Fruit fly (Drosophila melanogaster) whole organism, embryonic: ENCODE measurements around the gene CG13928.

ENCODE experiments used
- Ada2b ChIP-seq: fragments of 200-800 bp; sonication (Bioruptor generic); IDR thresholded peaks from 2 replicates; pipeline ENCODE4 v1.3.6; 2022; ENCODE audit warnings: missing biosample characterization, missing genetic modification characterization
- Bteb2 ChIP-seq: fragments of 200-800 bp; sonication (Bioruptor generic); optimal IDR thresholded peaks from 2 replicates; lab custom pipeline; 2016; ENCODE audit warnings: missing biosample characterization, missing genetic modification characterization
- CG10979 ChIP-seq: fragments of 200-800 bp; sonication (Bioruptor generic); optimal IDR thresholded peaks from 2 replicates; lab custom pipeline; 2018; ENCODE audit warnings: missing biosample characterization, mild to moderate bottlenecking, missing genetic modification characterization, moderate library complexity
- CG12219 ChIP-seq: fragments of 200-800 bp; sonication (Bioruptor generic); optimal IDR thresholded peaks from 3 replicates; lab custom pipeline; 2018; ENCODE audit warnings: missing biosample characterization, mild to moderate bottlenecking, missing genetic modification characterization
- CG13296 ChIP-seq: fragments of 200-800 bp; sonication (Bioruptor generic); optimal IDR thresholded peaks from 3 replicates; lab custom pipeline; 2018; ENCODE audit warnings: missing biosample characterization, mild to moderate bottlenecking, missing genetic modification characterization
- CG14014 ChIP-seq: fragments of 200-800 bp; sonication (Bioruptor generic); IDR thresholded peaks from 2 replicates; pipeline ENCODE4 v1.3.6; 2022; ENCODE audit warnings: missing biosample characterization, missing genetic modification characterization
- CG1602 ChIP-seq: fragments of 200-800 bp; sonication (Bioruptor generic); optimal IDR thresholded peaks from 3 replicates; lab custom pipeline; 2016; ENCODE audit warnings: missing biosample characterization, missing genetic modification characterization
- CG1647 ChIP-seq: fragments of 200-800 bp; sonication (Bioruptor generic); optimal IDR thresholded peaks from 3 replicates; lab custom pipeline; 2016; ENCODE audit warnings: missing biosample characterization, missing genetic modification characterization
- CG2120 ChIP-seq: fragments of 200-800 bp; sonication (Bioruptor generic); optimal IDR thresholded peaks from 3 replicates; lab custom pipeline; 2016; ENCODE audit warnings: missing biosample characterization, missing genetic modification characterization
- CG31224 ChIP-seq: fragments of 200-800 bp; sonication (Bioruptor generic); IDR thresholded peaks from 2 replicates; pipeline ENCODE4 v1.3.6; 2022; ENCODE audit warnings: missing biosample characterization, missing genetic modification characterization
- CG32772 ChIP-seq: fragments of 200-800 bp; sonication (Bioruptor generic); IDR thresholded peaks from 2 replicates; pipeline ENCODE4 v1.3.6; 2022; ENCODE audit warnings: missing biosample characterization, missing genetic modification characterization
- CG34422 ChIP-seq: fragments of 200-800 bp; sonication (Bioruptor generic); IDR thresholded peaks from 3 replicates; pipeline ENCODE4 v1.3.6; 2022; ENCODE audit warnings: missing biosample characterization, missing genetic modification characterization
- CG42726 ChIP-seq: fragments of 200-800 bp; sonication (Bioruptor generic); IDR thresholded peaks from 2 replicates; pipeline ENCODE4 v1.3.6; 2022; ENCODE audit warnings: missing biosample characterization, missing genetic modification characterization; ENCODE audit not compliant: partially characterized antibody
- CG6791 ChIP-seq: fragments of 200-800 bp; sonication (Bioruptor generic); IDR thresholded peaks from 3 replicates; pipeline ENCODE4 v1.3.6; 2022; ENCODE audit warnings: missing biosample characterization, missing genetic modification characterization; ENCODE audit not compliant: partially characterized antibody
- CG7987 ChIP-seq: fragments of 200-800 bp; sonication (Bioruptor generic); optimal IDR thresholded peaks from 2 replicates; lab custom pipeline; 2018; ENCODE audit warnings: missing biosample characterization, mild to moderate bottlenecking, missing genetic modification characterization, moderate library complexity
- CG8944 ChIP-seq: fragments of 200-800 bp; sonication (Bioruptor generic); optimal IDR thresholded peaks from 3 replicates; lab custom pipeline; 2016; ENCODE audit warnings: missing biosample characterization, missing genetic modification characterization
- CG9876 ChIP-seq: fragments of 200-800 bp; sonication (Bioruptor generic); optimal IDR thresholded peaks from 2 replicates; lab custom pipeline; 2016; ENCODE audit warnings: missing biosample characterization, missing genetic modification characterization
- CHES-1-like ChIP-seq: fragments of 200-800 bp; sonication (Bioruptor generic); optimal IDR thresholded peaks from 2 replicates; lab custom pipeline; 2016; ENCODE audit warnings: missing biosample characterization, missing genetic modification characterization
- CTCF ChIP-seq: fragments of 200-800 bp; sonication (Bioruptor generic); optimal IDR thresholded peaks from 2 replicates; lab custom pipeline; 2017; ENCODE audit warnings: missing biosample characterization, mild to moderate bottlenecking, missing genetic modification characterization, moderate library complexity
- D19B ChIP-seq: fragments of 200-800 bp; sonication (Bioruptor generic); optimal IDR thresholded peaks from 2 replicates; lab custom pipeline; 2017; ENCODE audit warnings: missing biosample characterization, mild to moderate bottlenecking, missing genetic modification characterization
- Dbx ChIP-seq: fragments of 200-800 bp; sonication (Bioruptor generic); IDR thresholded peaks from 3 replicates; pipeline ENCODE4 v1.3.6; 2022; ENCODE audit warnings: missing biosample characterization, missing genetic modification characterization
- Dfd ChIP-seq, 2 experiments: fragments of >200 bp; optimal IDR thresholded peaks; 2 replicates each; lab custom pipeline; 2017; ENCODE audit warnings: missing biosample characterization in 2 of 2, missing genetic modification characterization in 2 of 2
- Fer2 ChIP-seq: fragments of 200-800 bp; sonication (Bioruptor generic); optimal IDR thresholded peaks from 2 replicates; lab custom pipeline; 2018; ENCODE audit warnings: missing biosample characterization, mild to moderate bottlenecking, missing genetic modification characterization, moderate library complexity
- Hand ChIP-seq: fragments of 200-800 bp; sonication (Bioruptor generic); optimal IDR thresholded peaks from 2 replicates; lab custom pipeline; 2017; ENCODE audit warnings: mild to moderate bottlenecking, missing biosample characterization, missing genetic modification reagents, missing genetic modification characterization
- Lhr ChIP-seq: fragments of 200-800 bp; sonication (Bioruptor generic); optimal IDR thresholded peaks from 3 replicates; lab custom pipeline; 2017; ENCODE audit warnings: mild to moderate bottlenecking, missing biosample characterization, missing genetic modification reagents, missing genetic modification characterization
- MESR4 ChIP-seq: fragments of 200-800 bp; sonication (Bioruptor generic); optimal IDR thresholded peaks from 2 replicates; lab custom pipeline; 2018; ENCODE audit warnings: missing biosample characterization, mild to moderate bottlenecking, missing genetic modification characterization, moderate library complexity
- Med ChIP-seq: fragments of 200-800 bp; sonication (Bioruptor generic); peaks from one replicate; lab custom pipeline; 2016; ENCODE audit warnings: missing biosample characterization, missing genetic modification characterization, mild to moderate bottlenecking, inconsistent platforms, moderate library complexity
- Pdp1 ChIP-seq, 2 experiments: fragments of 200-800 bp; sonication (Bioruptor generic); optimal IDR thresholded peaks; 3 replicates each; lab custom pipeline; 2016; ENCODE audit warnings: missing biosample characterization in 2 of 2, missing genetic modification characterization in 2 of 2, mild to moderate bottlenecking in 1 of 2, moderate library complexity in 1 of 2
- Ravus ChIP-seq: fragments of 200-800 bp; sonication (Bioruptor generic); IDR thresholded peaks from 2 replicates; pipeline ENCODE4 v1.3.6; 2022; ENCODE audit warnings: missing biosample characterization, missing genetic modification characterization
- Rfx ChIP-seq: fragments of 200-800 bp; sonication (Bioruptor generic); IDR thresholded peaks from 2 replicates; pipeline ENCODE4 v1.3.6; 2022; ENCODE audit warnings: missing biosample characterization, missing genetic modification characterization
- Side ChIP-seq: fragments of 200-800 bp; sonication (Bioruptor generic); optimal IDR thresholded peaks from 2 replicates; lab custom pipeline; 2016; ENCODE audit warnings: missing biosample characterization, missing genetic modification characterization
- Spps ChIP-seq: fragments of 200-800 bp; sonication (Bioruptor generic); optimal IDR thresholded peaks from 2 replicates; lab custom pipeline; 2018; ENCODE audit warnings: missing biosample characterization, mild to moderate bottlenecking, missing genetic modification characterization
- abd-A ChIP-seq: fragments of 200-800 bp; sonication (Bioruptor generic); optimal IDR thresholded peaks from 3 replicates; lab custom pipeline; 2019; ENCODE audit warnings: missing biosample characterization, mild to moderate bottlenecking, missing genetic modification characterization, moderate library complexity
- aop ChIP-seq: fragments of 200-800 bp; sonication (Bioruptor generic); IDR thresholded peaks from 2 replicates; pipeline ENCODE4 v1.3.6; 2022; ENCODE audit warnings: missing biosample characterization, missing genetic modification characterization
- crc ChIP-seq: fragments of 200-800 bp; sonication (Bioruptor generic); optimal IDR thresholded peaks from 2 replicates; lab custom pipeline; 2016; ENCODE audit warnings: missing biosample characterization, missing genetic modification characterization
- gce ChIP-seq: fragments of 200-800 bp; sonication (Bioruptor generic); IDR thresholded peaks from 3 replicates; pipeline ENCODE4 v1.3.6; 2022; ENCODE audit warnings: missing biosample characterization, missing genetic modification characterization
- h ChIP-seq: fragments of >200 bp; optimal IDR thresholded peaks from 2 replicates; lab custom pipeline; 2017
- insv ChIP-seq, 2 experiments: fragments of 200-800 bp; sonication (Bioruptor generic); optimal IDR thresholded peaks; 3 replicates each; lab custom pipeline; 2016 to 2018; ENCODE audit warnings: missing biosample characterization in 2 of 2, missing genetic modification characterization in 2 of 2
- jigr1 ChIP-seq: fragments of 200-800 bp; sonication (Bioruptor generic); IDR thresholded peaks from 3 replicates; pipeline ENCODE4 v1.3.6; 2022; ENCODE audit warnings: missing biosample characterization, missing genetic modification characterization
- pan ChIP-seq, 4 experiments: fragments of >200 bp in 3 of 4; fragments of 200-800 bp in 1 of 4; sonication (Bioruptor generic) in 1 of 4; optimal IDR thresholded peaks in 3 of 4; IDR thresholded peaks in 1 of 4; 2 replicates each; pipeline versions ENCODE4 v1.3.6 to Lab custom; 2017 to 2022; ENCODE audit warnings: missing biosample characterization in 2 of 4, missing genetic modification characterization in 2 of 4, mixed read lengths in 1 of 4
- ranshi ChIP-seq: fragments of 200-800 bp; sonication (Bioruptor generic); IDR thresholded peaks from 2 replicates; pipeline ENCODE4 v1.3.6; 2022; ENCODE audit warnings: missing biosample characterization, missing genetic modification characterization
- ro ChIP-seq: fragments of 200-800 bp; sonication (Bioruptor generic); IDR thresholded peaks from 2 replicates; pipeline ENCODE4 v1.3.6; 2022; ENCODE audit warnings: missing biosample characterization, missing genetic modification characterization
- scrt ChIP-seq: fragments of 200-800 bp; sonication (Bioruptor generic); optimal IDR thresholded peaks from 2 replicates; lab custom pipeline; 2018; ENCODE audit warnings: missing biosample characterization, mild to moderate bottlenecking, missing genetic modification characterization, moderate library complexity
- seq ChIP-seq: fragments of 200-800 bp; sonication (Bioruptor generic); IDR thresholded peaks from 2 replicates; pipeline ENCODE4 v1.3.6; 2022; ENCODE audit warnings: missing biosample characterization, missing genetic modification characterization
- slou ChIP-seq: fragments of 200-800 bp; sonication (Bioruptor generic); optimal IDR thresholded peaks from 3 replicates; lab custom pipeline; 2016; ENCODE audit warnings: missing biosample characterization, missing genetic modification characterization
- slp2 ChIP-seq: fragments of 200-800 bp; sonication (Bioruptor generic); optimal IDR thresholded peaks from 2 replicates; lab custom pipeline; 2016; ENCODE audit warnings: missing biosample characterization, missing genetic modification characterization
- tio ChIP-seq: fragments of 200-800 bp; sonication (Bioruptor generic); optimal IDR thresholded peaks from 2 replicates; lab custom pipeline; 2017; ENCODE audit warnings: missing biosample characterization, missing genetic modification characterization, inconsistent platforms
- trem ChIP-seq: fragments of 200-800 bp; optimal IDR thresholded peaks from 3 replicates; lab custom pipeline; 2019; ENCODE audit warnings: missing biosample characterization, mild to moderate bottlenecking, missing genetic modification characterization, moderate library complexity
- tup ChIP-seq: fragments of 200-800 bp; sonication (Bioruptor generic); optimal IDR thresholded peaks from 2 replicates; lab custom pipeline; 2016; ENCODE audit warnings: missing biosample characterization, mild to moderate bottlenecking, missing genetic modification characterization, moderate library complexity
- vvl ChIP-seq: fragments of 200-800 bp; sonication (Bioruptor generic); IDR thresholded peaks from 2 replicates; pipeline ENCODE4 v1.3.6; 2022; ENCODE audit warnings: missing biosample characterization, missing genetic modification characterization
- wor ChIP-seq: fragments of 200-800 bp; sonication (Bioruptor generic); IDR thresholded peaks from 2 replicates; pipeline ENCODE4 v1.3.6; 2022; ENCODE audit warnings: missing biosample characterization, missing genetic modification characterization
- zen2 ChIP-seq: fragments of 200-800 bp; sonication (Bioruptor generic); IDR thresholded peaks from 3 replicates; pipeline ENCODE4 v1.3.6; 2022; ENCODE audit warnings: missing biosample characterization, missing genetic modification characterization; ENCODE audit not compliant: partially characterized antibody

The CG13928 gene

DNA sequence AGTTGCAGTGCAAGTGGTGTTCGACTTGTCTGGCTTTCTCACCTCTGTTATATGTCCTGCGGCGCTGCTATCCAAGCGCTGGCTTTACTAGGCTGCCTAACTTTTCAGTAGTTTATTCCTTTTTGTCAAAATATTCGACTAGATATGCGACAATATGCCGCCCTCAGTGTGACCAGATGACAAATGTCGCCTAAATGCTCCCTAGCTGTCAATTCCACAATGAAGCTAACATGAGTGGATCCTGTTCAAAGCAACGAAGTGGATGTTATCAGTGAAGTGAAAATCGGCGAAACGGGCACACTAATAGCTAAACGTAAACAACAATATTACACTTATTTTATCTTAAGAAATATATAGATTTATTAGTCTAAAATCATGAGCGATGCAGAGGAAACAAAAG lies 36.7 kb upstream of the CG13928 start, which contains the start of the genes Srrm234 and CG7974 (continued):
- no peak for TF ChIP-seq CG42726 (GFP tag; lab: Robert Waterston, UW)
- no peak for TF ChIP-seq CG1647 (GFP tag; lab: Kevin White, UChicago)
- TF ChIP-seq slp2 (GFP tag; lab: Kevin White, UChicago) = no peak
- no peak for TF ChIP-seq Side (GFP tag; lab: Kevin White, UChicago)
- no peak for TF ChIP-seq CG9876
- TF ChIP-seq CG2120 (GFP tag; lab: Kevin White, UChicago) = no peak
- no peak for TF ChIP-seq aop (GFP tag; lab: Robert Waterston, UW)
- TF ChIP-seq insv (GFP tag; optimal IDR thresholded peaks at IDR 0.05; lab: Kevin White, UChicago) = no peak
- TF ChIP-seq MESR4 = peak; percentile 84
- TF ChIP-seq Lhr (GFP tag; lab: Kevin White, UChicago) = peak; percentile 5
- TF ChIP-seq Dfd (GFP tag; optimal IDR thresholded peaks at IDR 0.05; lab: Kevin White, UChicago) = no peak
- TF ChIP-seq CG14014 (GFP tag; lab: Robert Waterston, UW) = no peak
- TF ChIP-seq tup (GFP tag; lab: Kevin White, UChicago) = no peak
- TF ChIP-seq crc = no peak
- no peak for TF ChIP-seq D19B (GFP tag; lab: Kevin White, UChicago)
- TF ChIP-seq CG32772 = no peak
- TF ChIP-seq Fer2 (tag; lab: Kevin White, UChicago) = no peak
- no peak for TF ChIP-seq jigr1 (GFP tag; lab: Robert Waterston, UW)
- no peak for TF ChIP-seq gce (GFP tag; lab: Robert Waterston, UW)
- TF ChIP-seq CTCF (GFP tag; lab: Kevin White, UChicago) = no peak
- no peak for TF ChIP-seq CG7987 (GFP tag; lab: Kevin White, UChicago)
- no peak for TF ChIP-seq tio (GFP tag; lab: Kevin White, UChicago)
- TF ChIP-seq Hand (GFP tag; lab: Kevin White, UChicago) = no peak
- TF ChIP-seq CG6791 (GFP tag; lab: Robert Waterston, UW) = no peak
- TF ChIP-seq pan (optimal IDR thresholded peaks at IDR 0.05; lab: Kevin White, UChicago) = no peak
- no peak for TF ChIP-seq pan (GFP tag; optimal IDR thresholded peaks at IDR 0.05 in 1 of 2, IDR thresholded peaks at IDR 0.05 in 1 of 2)
- TF ChIP-seq CHES-1-like (GFP tag; lab: Kevin White, UChicago) = no peak
- TF ChIP-seq CG31224 (GFP tag; lab: Robert Waterston, UW) = no peak
- TF ChIP-seq ranshi (GFP tag; lab: Robert Waterston, UW) = no peak
- TF ChIP-seq CG10979 = peak; percentile 6
- no peak for TF ChIP-seq Dbx
- no peak for TF ChIP-seq Ada2b
- peak; percentile 78 for TF ChIP-seq Med (GFP tag; lab: Kevin White, UChicago)
- no peak for TF ChIP-seq vvl (GFP tag; lab: Robert Waterston, UW)
- TF ChIP-seq Spps (tag; lab: Kevin White, UChicago) = no peak
- TF ChIP-seq Bteb2 = no peak
- TF ChIP-seq Ravus (GFP tag; lab: Robert Waterston, UW) = no peak

DNA sequence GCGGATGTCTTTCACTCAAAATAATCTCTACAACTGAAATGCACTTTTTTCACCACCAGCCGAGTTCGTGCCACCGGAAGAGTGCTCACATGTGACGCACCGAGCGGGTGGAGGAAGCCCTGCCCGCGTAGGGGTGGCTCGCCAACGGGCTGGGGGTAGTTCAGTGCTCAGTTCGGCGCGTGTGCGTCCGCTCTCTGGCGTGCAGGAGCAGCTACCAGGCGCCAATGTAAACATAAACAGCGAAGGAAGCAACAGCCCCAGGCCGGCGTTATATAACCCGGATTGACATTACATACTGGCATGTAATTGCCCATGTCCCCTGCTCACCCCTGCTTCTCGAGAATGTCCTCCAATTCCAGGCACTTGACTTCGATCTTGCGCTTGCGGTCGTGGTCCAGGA lies 36.0 kb upstream of the CG13928 start:
- peak; percentile 5 for TF ChIP-seq Hand (GFP tag; lab: Kevin White, UChicago)
- TF ChIP-seq CG8944 (GFP tag; lab: Kevin White, UChicago) = no peak
- TF ChIP-seq CG6791 (GFP tag; lab: Robert Waterston, UW) = 0 out of 3 replicates have a peak, but pooled peaks have one; percentile 28
- no peak for TF ChIP-seq h
- no peak for TF ChIP-seq CG1602 (GFP tag; lab: Kevin White, UChicago)
- TF ChIP-seq CG31224 (GFP tag; lab: Robert Waterston, UW) = peak; percentile 99
- TF ChIP-seq seq (GFP tag; lab: Robert Waterston, UW) = peak; percentile 86
- TF ChIP-seq CG13296 = no peak
- TF ChIP-seq Dbx = no peak
- TF ChIP-seq wor = no peak
- no peak for TF ChIP-seq CG12219 (GFP tag; lab: Kevin White, UChicago)
- TF ChIP-seq ro (GFP tag; lab: Robert Waterston, UW) = no peak
- TF ChIP-seq Rfx (GFP tag; lab: Robert Waterston, UW) = no peak
- peak; percentile 52; the same call in 2 of the 3 replicates for TF ChIP-seq zen2 (GFP tag; lab: Robert Waterston, UW)
- no peak for TF ChIP-seq trem (tag; lab: Kevin White, UChicago)
- peak; percentile 26; the same call in 1 of the 3 replicates for TF ChIP-seq CG34422 (GFP tag; lab: Robert Waterston, UW)
- peak; percentile 27 for TF ChIP-seq abd-A (tag; lab: Kevin White, UChicago)
- TF ChIP-seq Pdp1 (GFP tag; optimal IDR thresholded peaks at IDR 0.05; lab: Kevin White, UChicago) = peak in 1 of 2 experiments; percentile 92
- TF ChIP-seq slou = no peak
- TF ChIP-seq scrt (GFP tag; lab: Kevin White, UChicago) = peak; percentile 96
